Fruit fly (Drosophila melanogaster) whole organism, larva: Measurements from ENCODE around the gene CG5412.
A peak's percentile ranks its signal among the peaks of the same experiment; 100 is the strongest.

Source experiments
- noc ChIP-seq: fragments of 200-800 bp; sonication (Bioruptor generic); optimal IDR thresholded peaks from 3 replicates; lab custom pipeline; 2019; ENCODE audit warnings: missing biosample characterization, mild to moderate bottlenecking, missing genetic modification characterization, moderate library complexity

Gene CG5412

DNA sequence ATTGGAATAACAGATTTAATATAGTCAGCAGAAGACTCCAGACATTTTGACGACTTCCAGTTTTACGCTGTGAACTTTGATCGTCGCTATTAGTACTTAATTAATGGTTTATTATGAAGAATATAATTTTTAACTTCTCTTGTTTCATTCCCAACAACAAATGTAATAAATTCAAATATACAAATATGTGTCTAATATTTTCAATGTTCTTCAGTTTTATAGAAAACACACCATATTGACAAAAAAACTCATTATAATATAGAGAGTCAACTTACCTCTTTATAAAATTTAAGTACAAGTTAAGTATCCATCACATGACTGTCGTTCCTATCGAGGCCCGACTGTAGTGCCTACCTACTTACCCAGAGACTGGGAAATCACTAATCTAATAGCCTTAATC lies 3.5 kb upstream of the CG5412 start:
- no peak for TF ChIP-seq noc (tag; lab: Kevin White, UChicago)

DNA sequence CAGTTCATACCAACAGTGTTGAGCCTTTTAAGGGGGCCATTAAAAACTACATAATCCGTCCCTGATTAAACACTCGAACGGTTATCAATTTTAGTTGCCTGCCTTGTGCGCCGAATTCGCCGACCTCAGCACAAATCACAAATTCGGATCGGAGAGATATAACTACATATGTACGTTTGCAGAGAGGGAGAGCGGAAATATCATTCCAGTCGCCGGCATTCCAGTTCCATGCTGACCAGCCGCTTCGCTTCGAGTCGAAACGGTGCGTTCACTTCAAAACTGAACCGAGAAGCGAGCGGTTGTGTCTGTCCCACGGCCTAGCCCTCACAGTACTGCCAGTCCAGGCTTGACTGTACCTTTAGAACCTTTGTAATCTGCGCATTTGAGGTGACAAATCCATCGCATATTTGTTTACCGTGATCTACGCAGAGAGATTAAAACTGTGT lies 2.3 kb upstream of the CG5412 start:
- peak; percentile 72 for TF ChIP-seq noc (tag; lab: Kevin White, UChicago)

DNA sequence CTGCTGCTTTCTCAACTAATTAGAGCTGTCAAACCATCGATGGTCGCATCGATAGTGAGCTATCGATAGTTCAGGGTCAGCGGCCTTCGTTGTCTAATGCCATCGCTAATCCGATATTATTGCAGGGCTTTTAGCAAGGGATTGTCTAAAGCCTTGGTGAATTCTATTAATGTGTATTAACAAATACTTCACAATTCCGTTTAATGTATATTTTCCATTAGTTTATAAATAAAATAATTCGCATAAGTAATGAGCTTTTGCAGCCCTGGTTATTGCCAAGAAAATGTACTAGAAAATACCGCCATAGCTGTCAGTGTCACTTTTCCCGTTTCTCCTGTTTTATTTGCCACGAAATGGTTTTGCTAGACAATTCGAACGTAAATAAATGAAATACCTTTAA lies 3.0 kb downstream of the CG5412 start, which contains the start of the genes EloB and Srp14:
Gene EloB (minus strand): TSS at position 35 of the 400 bp plus-strand sequence.
Gene Srp14 (plus strand): TSS at position 300 of the 400 bp plus-strand sequence.
- TF ChIP-seq noc (tag; lab: Kevin White, UChicago), result peak; percentile 80

DNA sequence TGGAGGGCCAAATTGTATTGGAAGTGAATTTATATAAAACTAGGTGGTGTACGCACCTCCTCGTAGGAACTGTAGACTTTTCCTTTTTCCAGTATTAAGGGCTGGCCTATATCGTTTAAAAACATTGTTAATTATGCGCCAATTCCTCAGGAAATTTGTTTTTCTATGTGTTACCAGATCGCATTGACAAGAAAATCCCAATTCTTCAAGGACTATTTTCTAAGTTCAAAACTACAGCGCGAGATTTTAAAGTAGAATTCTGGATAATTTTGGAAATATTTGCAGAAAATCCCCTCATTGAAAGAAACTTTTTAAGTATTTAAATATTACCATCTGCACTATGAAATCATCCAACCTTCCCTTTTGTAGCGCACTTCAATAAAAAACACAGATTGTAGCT lies 4.5 kb downstream of the CG5412 start, which contains the start of gene CG34008:
Gene CG34008 (minus strand): TSS at position 147 of the 400 bp plus-strand sequence.
- no peak for TF ChIP-seq noc (tag; lab: Kevin White, UChicago)

DNA sequence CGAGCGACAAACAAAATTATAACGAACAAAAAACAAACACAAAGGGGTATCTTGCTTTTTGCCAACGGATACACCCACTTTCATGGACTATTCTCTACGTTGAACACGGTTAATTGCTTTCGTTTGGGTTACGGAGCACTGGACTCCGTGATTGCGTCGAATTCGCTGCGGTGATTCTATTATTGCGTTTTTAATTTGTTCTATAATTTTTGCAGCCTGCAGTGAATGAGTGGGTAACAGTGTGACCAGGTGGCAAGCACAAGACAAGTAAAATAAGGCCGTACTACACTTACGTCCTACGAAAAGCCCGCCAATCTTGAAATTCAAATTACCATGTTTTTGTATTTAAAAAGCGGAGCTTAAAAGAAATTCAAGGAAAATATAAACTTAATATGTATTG lies 8.7 kb downstream of the CG5412 start, which contains the start of gene CG16953:
Gene CG16953 (minus strand): TSS at position 268 of the 400 bp plus-strand sequence.
- TF ChIP-seq noc (tag; lab: Kevin White, UChicago), result no peak

dm6 chr3R:20586409-20586808 lies 9.6 kb downstream of the CG5412 start:
- TF ChIP-seq noc (tag; lab: Kevin White, UChicago), result no peak

DNA sequence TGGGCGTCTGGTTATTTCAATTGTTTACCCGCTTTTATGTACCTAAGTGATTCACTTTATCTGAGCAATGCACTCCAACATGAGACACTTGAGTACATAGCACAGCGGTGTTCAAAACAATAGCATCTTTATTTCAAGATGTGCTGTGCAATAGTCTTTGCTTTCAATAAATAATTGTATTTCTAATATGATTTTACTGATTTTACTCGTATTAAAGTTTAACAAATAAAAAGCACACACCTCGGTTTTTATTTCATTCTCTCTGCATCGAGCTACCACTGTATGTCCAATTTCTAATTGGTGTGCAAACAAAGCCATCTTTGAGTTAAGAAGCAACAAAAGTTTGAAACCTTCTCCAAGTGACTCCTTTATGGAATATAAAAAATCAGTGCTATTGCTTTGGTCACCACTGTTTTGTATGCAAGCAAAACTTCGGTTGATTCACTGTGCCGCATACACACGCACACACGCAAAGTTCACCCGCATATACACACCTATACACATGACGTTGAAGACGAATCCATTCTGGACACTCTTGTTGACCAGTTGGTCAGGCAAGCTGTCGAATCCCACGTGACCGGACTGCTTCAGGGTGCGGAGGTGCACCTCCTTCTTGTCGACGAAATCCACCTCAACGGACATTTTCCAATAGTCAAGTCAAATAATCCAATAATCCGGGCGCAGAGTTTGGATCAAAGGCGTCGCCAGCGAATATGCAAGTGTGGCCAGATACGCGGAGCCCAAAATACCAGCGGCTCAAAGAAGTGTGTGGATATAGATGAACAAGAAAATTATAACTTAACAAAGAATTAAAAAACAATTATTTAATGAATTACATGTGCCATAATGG lies 11.0 kb downstream of the CG5412 start, which contains the start of gene Septin2:
Gene Septin2 (minus strand): TSS at position 727 of the 850 bp plus-strand sequence.
- TF ChIP-seq noc (tag; lab: Kevin White, UChicago), result peak; percentile 77

dm6 chr3R:20588480-20588785 lies 11.6 kb downstream of the CG5412 start, which contains the start of gene Srp72:
Srp72 (plus strand) TSS chr3R:20588711.
- TF ChIP-seq noc (tag; lab: Kevin White, UChicago), result peak; percentile 36

dm6 chr3R:20592517-20593462 lies 15.9 kb downstream of the CG5412 start, which contains the start of the genes Pus1 and bon:
Pus1 (minus strand) TSS chr3R:20592671.
bon (plus strand) TSS chr3R:20593139.
- peak; percentile 1 for TF ChIP-seq noc (tag; lab: Kevin White, UChicago)

DNA sequence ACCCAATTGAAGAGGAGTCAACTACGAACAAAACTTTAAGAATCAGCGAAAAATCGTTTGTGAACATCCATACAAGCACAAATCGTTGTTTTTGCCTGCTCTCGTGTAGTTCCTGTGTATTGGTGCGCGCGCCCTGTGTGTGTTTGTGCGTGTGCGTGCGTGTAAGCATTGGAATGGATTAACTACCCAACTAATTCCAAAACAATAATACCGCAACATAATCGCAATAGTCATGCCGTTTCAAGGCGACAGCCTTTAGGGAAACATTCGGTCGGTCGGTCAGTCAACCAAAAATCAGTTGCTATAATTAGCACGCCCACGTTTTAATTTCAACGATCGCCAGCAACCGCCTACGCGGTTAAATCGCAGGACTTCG lies 16.6 kb downstream of the CG5412 start:
- TF ChIP-seq noc (tag; lab: Kevin White, UChicago), result no peak

- peak; percentile 91 for TF ChIP-seq noc (tag; lab: Kevin White, UChicago)
Observed at dm6 chr3R:20594194-20595144, 17.6 kb downstream of the CG5412 start.

- no peak for TF ChIP-seq noc (tag; lab: Kevin White, UChicago)
Observed at dm6 chr3R:20595145-20595812, 18.4 kb downstream of the CG5412 start.

dm6 chr3R:20595901-20596300 lies 19.0 kb downstream of the CG5412 start:
- TF ChIP-seq noc (tag; lab: Kevin White, UChicago), result no peak
